Fruit fly (Drosophila melanogaster) whole organism, embryonic: ENCODE data around the gene Mdh1.

Experiments
- Awh ChIP-seq: fragments of 200-800 bp; sonication (Bioruptor generic); IDR thresholded peaks from 2 replicates; pipeline ENCODE4, ENCODE4 v1.3.6; 2022; ENCODE audit warnings: missing biosample characterization, missing genetic modification characterization
- CG1024 ChIP-seq: fragments of 200-800 bp; sonication (Bioruptor generic); IDR thresholded peaks from 2 replicates; pipeline ENCODE4 v1.3.6; 2022; ENCODE audit warnings: missing biosample characterization, missing genetic modification characterization
- CG11085 ChIP-seq: fragments of 200-800 bp; sonication (Bioruptor generic); IDR thresholded peaks from 2 replicates; pipeline ENCODE4 v1.3.6; 2022; ENCODE audit warnings: missing biosample characterization, missing genetic modification characterization
- CG12299 ChIP-seq: fragments of 200-800 bp; sonication (Bioruptor generic); optimal IDR thresholded peaks from 2 replicates; lab custom pipeline; 2018; ENCODE audit warnings: missing biosample characterization, mild to moderate bottlenecking, missing genetic modification characterization
- CG12659 ChIP-seq: fragments of 200-800 bp; sonication (Bioruptor generic); optimal IDR thresholded peaks from 3 replicates; lab custom pipeline; 2017; ENCODE audit warnings: mild to moderate bottlenecking, missing biosample characterization, missing genetic modification reagents, missing genetic modification characterization
- CG13624 ChIP-seq: fragments of 200-800 bp; sonication (Bioruptor generic); optimal IDR thresholded peaks from 2 replicates; lab custom pipeline; 2016; ENCODE audit warnings: missing biosample characterization, missing genetic modification characterization
- CG15011 ChIP-seq: fragments of 200-800 bp; sonication (Bioruptor generic); optimal IDR thresholded peaks from 3 replicates; lab custom pipeline; 2018; ENCODE audit warnings: missing biosample characterization, mild to moderate bottlenecking, missing genetic modification characterization
- CG15073 ChIP-seq: fragments of 200-800 bp; sonication (Bioruptor generic); optimal IDR thresholded peaks from 2 replicates; lab custom pipeline; 2016; ENCODE audit warnings: missing biosample characterization, missing genetic modification characterization
- CG17359 ChIP-seq: fragments of 200-800 bp; sonication (Bioruptor generic); optimal IDR thresholded peaks from 3 replicates; lab custom pipeline; 2018; ENCODE audit warnings: missing biosample characterization, mild to moderate bottlenecking, missing genetic modification characterization, moderate library complexity
- CG17829 ChIP-seq: fragments of 200-800 bp; optimal IDR thresholded peaks from 2 replicates; lab custom pipeline; 2019; ENCODE audit warnings: missing biosample characterization, mild to moderate bottlenecking, missing genetic modification characterization, moderate library complexity
- CG18764 ChIP-seq: fragments of 200-800 bp; sonication (Bioruptor generic); optimal IDR thresholded peaks from 3 replicates; lab custom pipeline; 2016; ENCODE audit warnings: missing biosample characterization, missing genetic modification characterization
- CG2712 ChIP-seq: fragments of 200-800 bp; optimal IDR thresholded peaks from 3 replicates; lab custom pipeline; 2019; ENCODE audit warnings: missing biosample characterization, mild to moderate bottlenecking, missing genetic modification characterization, moderate library complexity
- CG4404 ChIP-seq: fragments of 200-800 bp; sonication (Bioruptor generic); IDR thresholded peaks from 2 replicates; pipeline ENCODE4 v1.3.6; 2022; ENCODE audit warnings: missing biosample characterization, missing genetic modification characterization
- CG6683 ChIP-seq: fragments of 200-800 bp; sonication (Bioruptor generic); optimal IDR thresholded peaks from 2 replicates; lab custom pipeline; 2017; ENCODE audit warnings: missing biosample characterization, mild to moderate bottlenecking, missing genetic modification characterization, missing genetic modification reagents
- CG7745 ChIP-seq: fragments of 200-800 bp; sonication (Bioruptor generic); optimal IDR thresholded peaks from 2 replicates; lab custom pipeline; 2018; ENCODE audit warnings: missing biosample characterization, mild to moderate bottlenecking, missing genetic modification characterization, moderate library complexity
- CoRest ChIP-seq: fragments of 200-800 bp; sonication (Bioruptor generic); optimal IDR thresholded peaks from 3 replicates; lab custom pipeline; 2018; ENCODE audit warnings: missing biosample characterization, mild to moderate bottlenecking, missing genetic modification characterization, moderate library complexity
- Doc3 ChIP-seq: fragments of 200-800 bp; sonication (Bioruptor generic); IDR thresholded peaks from 3 replicates; pipeline ENCODE4 v1.3.6; 2022; ENCODE audit warnings: missing biosample characterization, missing genetic modification characterization; ENCODE audit not compliant: partially characterized antibody
- GATAe ChIP-seq: fragments of 200-800 bp; sonication (Bioruptor generic); conservative IDR thresholded peaks from 2 replicates; pipeline ENCODE4 v1.3.6; 2022; ENCODE audit warnings: missing biosample characterization, missing genetic modification characterization
- Hey ChIP-seq: fragments of 200-800 bp; sonication (Bioruptor generic); optimal IDR thresholded peaks from 3 replicates; lab custom pipeline; 2018; ENCODE audit warnings: missing biosample characterization, mild to moderate bottlenecking, missing genetic modification characterization
- Mes4 ChIP-seq: fragments of 200-800 bp; sonication (Bioruptor generic); optimal IDR thresholded peaks from 2 replicates; lab custom pipeline; 2016; ENCODE audit warnings: missing biosample characterization, missing genetic modification characterization
- Myb ChIP-seq: fragments of 200-800 bp; sonication (Bioruptor generic); optimal IDR thresholded peaks from 2 replicates; lab custom pipeline; 2016; ENCODE audit warnings: missing biosample characterization, missing genetic modification characterization
- Neu2 ChIP-seq: fragments of 200-800 bp; sonication (Bioruptor generic); optimal IDR thresholded peaks from 3 replicates; lab custom pipeline; 2016; ENCODE audit warnings: missing biosample characterization, missing genetic modification characterization, borderline replicate concordance
- Oli ChIP-seq: fragments of 200-800 bp; sonication (Bioruptor generic); optimal IDR thresholded peaks from 2 replicates; lab custom pipeline; 2018; ENCODE audit warnings: missing biosample characterization, mild to moderate bottlenecking, missing genetic modification characterization, moderate library complexity
- Rfx ChIP-seq: fragments of 200-800 bp; sonication (Bioruptor generic); IDR thresholded peaks from 2 replicates; pipeline ENCODE4 v1.3.6; 2022; ENCODE audit warnings: missing biosample characterization, missing genetic modification characterization
- Trl ChIP-seq, 3 experiments: fragments of >200 bp in 2 of 3; fragments of 200-800 bp in 1 of 3; sonication (Bioruptor generic) in 1 of 3; optimal IDR thresholded peaks; 2 replicates in 1 of 3; 3 replicates in 2 of 3; lab custom pipeline; 2016 to 2017; ENCODE audit warnings: missing biosample characterization in 1 of 3, missing genetic modification characterization in 1 of 3
- aop ChIP-seq: fragments of 200-800 bp; sonication (Bioruptor generic); IDR thresholded peaks from 2 replicates; pipeline ENCODE4 v1.3.6; 2022; ENCODE audit warnings: missing biosample characterization, missing genetic modification characterization
- ap ChIP-seq: fragments of 200-800 bp; sonication (Bioruptor generic); IDR thresholded peaks from 2 replicates; pipeline ENCODE4 v1.3.6; 2022; ENCODE audit warnings: missing biosample characterization, missing genetic modification characterization
- ase ChIP-seq: fragments of 200-800 bp; sonication (Bioruptor generic); IDR thresholded peaks from 3 replicates; pipeline ENCODE4 v1.3.6; 2022; ENCODE audit warnings: missing biosample characterization, missing genetic modification characterization
- br ChIP-seq: fragments of >200 bp; optimal IDR thresholded peaks from 2 replicates; lab custom pipeline; 2017
- chinmo ChIP-seq: fragments of 200-800 bp; sonication (Bioruptor generic); IDR thresholded peaks from 4 replicates; pipeline ENCODE4 v1.3.6; 2022; ENCODE audit warnings: missing biosample characterization, missing genetic modification characterization; ENCODE audit not compliant: partially characterized antibody
- da ChIP-seq: fragments of 200-800 bp; sonication (Bioruptor generic); optimal IDR thresholded peaks from 2 replicates; lab custom pipeline; 2016; ENCODE audit warnings: missing biosample characterization, missing genetic modification characterization
- en ChIP-seq: fragments of 200-800 bp; sonication (Bioruptor generic); optimal IDR thresholded peaks from 2 replicates; lab custom pipeline; 2016; ENCODE audit warnings: missing biosample characterization, missing genetic modification characterization
- fd96Cb ChIP-seq: fragments of 200-800 bp; sonication (Bioruptor generic); optimal IDR thresholded peaks from 2 replicates; lab custom pipeline; 2018; ENCODE audit warnings: missing biosample characterization, mild to moderate bottlenecking, missing genetic modification characterization, moderate library complexity
- ftz-f1 ChIP-seq: fragments of 200-800 bp; sonication (Bioruptor generic); optimal IDR thresholded peaks from 2 replicates; lab custom pipeline; 2016; ENCODE audit warnings: missing biosample characterization, missing genetic modification characterization
- grau ChIP-seq: fragments of 200-800 bp; optimal IDR thresholded peaks from 3 replicates; lab custom pipeline; 2019; ENCODE audit warnings: missing biosample characterization, mild to moderate bottlenecking, missing genetic modification characterization, moderate library complexity
- hkb ChIP-seq, 2 experiments: fragments of 200-800 bp in 1 of 2; fragments of >200 bp in 1 of 2; sonication (Bioruptor generic) in 1 of 2; IDR thresholded peaks in 1 of 2; optimal IDR thresholded peaks in 1 of 2; 2 replicates each; pipeline versions ENCODE4 v1.3.6 to Lab custom; 2017 to 2022; ENCODE audit warnings: missing biosample characterization in 1 of 2, missing genetic modification characterization in 1 of 2
- insv ChIP-seq, 2 experiments: fragments of 200-800 bp; sonication (Bioruptor generic); optimal IDR thresholded peaks; 3 replicates each; lab custom pipeline; 2016 to 2018; ENCODE audit warnings: missing biosample characterization in 2 of 2, missing genetic modification characterization in 2 of 2
- lab ChIP-seq: fragments of 200-800 bp; sonication (Bioruptor generic); optimal IDR thresholded peaks from 3 replicates; lab custom pipeline; 2017; ENCODE audit warnings: missing biosample characterization, missing genetic modification characterization, mild to moderate bottlenecking, moderate library complexity, missing genetic modification reagents
- lov ChIP-seq, 2 experiments: fragments of 200-800 bp in 1 of 2; fragments of >200 bp in 1 of 2; sonication (Bioruptor generic) in 1 of 2; IDR thresholded peaks in 1 of 2; optimal IDR thresholded peaks in 1 of 2; 2 replicates in 1 of 2; 3 replicates in 1 of 2; pipeline versions ENCODE4 v1.3.6 to Lab custom; 2017 to 2022; ENCODE audit warnings: missing biosample characterization in 1 of 2, missing genetic modification characterization in 1 of 2
- nau ChIP-seq: fragments of 200-800 bp; sonication (Bioruptor generic); optimal IDR thresholded peaks from 3 replicates; lab custom pipeline; 2017; ENCODE audit warnings: missing biosample characterization, mild to moderate bottlenecking, missing genetic modification characterization, missing genetic modification reagents
- pfk ChIP-seq: fragments of 200-800 bp; sonication (Bioruptor generic); optimal IDR thresholded peaks from 2 replicates; lab custom pipeline; 2018; ENCODE audit warnings: missing biosample characterization, mild to moderate bottlenecking, missing genetic modification characterization, moderate library complexity
- phol ChIP-seq: fragments of 200-800 bp; sonication (Bioruptor generic); optimal IDR thresholded peaks from 3 replicates; lab custom pipeline; 2018; ENCODE audit warnings: missing biosample characterization, mild to moderate bottlenecking, missing genetic modification characterization, moderate library complexity
- prd ChIP-seq, 3 experiments: fragments of >200 bp in 2 of 3; fragments of 200-800 bp in 1 of 3; sonication (Bioruptor generic) in 1 of 3; optimal IDR thresholded peaks in 2 of 3; IDR thresholded peaks in 1 of 3; 2 replicates in 2 of 3; 3 replicates in 1 of 3; pipeline versions ENCODE4 v1.3.6 to Lab custom; 2017 to 2022; ENCODE audit warnings: missing biosample characterization in 1 of 3, missing genetic modification characterization in 1 of 3
- schlank ChIP-seq: fragments of 200-800 bp; sonication (Bioruptor generic); optimal IDR thresholded peaks from 2 replicates; lab custom pipeline; 2018; ENCODE audit warnings: missing biosample characterization, mild to moderate bottlenecking, missing genetic modification characterization
- seq ChIP-seq: fragments of 200-800 bp; sonication (Bioruptor generic); IDR thresholded peaks from 2 replicates; pipeline ENCODE4 v1.3.6; 2022; ENCODE audit warnings: missing biosample characterization, missing genetic modification characterization
- tup ChIP-seq: fragments of 200-800 bp; sonication (Bioruptor generic); optimal IDR thresholded peaks from 2 replicates; lab custom pipeline; 2016; ENCODE audit warnings: missing biosample characterization, mild to moderate bottlenecking, missing genetic modification characterization, moderate library complexity
- yki ChIP-seq: fragments of >200 bp; optimal IDR thresholded peaks from 3 replicates; lab custom pipeline; 2018
- zen ChIP-seq: fragments of 200-800 bp; sonication (Bioruptor generic); optimal IDR thresholded peaks from 3 replicates; lab custom pipeline; 2018; ENCODE audit warnings: missing biosample characterization, mild to moderate bottlenecking, missing genetic modification characterization, moderate library complexity

Mdh1 gene

dm6 chr2L:10408122-10408576 is 12.0 kb upstream of the Mdh1 start, which contains the start of the genes Ip259 and RpS27A (continued):
- TF ChIP-seq lov (optimal IDR thresholded peaks at IDR 0.05; lab: Kevin White, UChicago) (no peak), lov (GFP tag; IDR thresholded peaks at IDR 0.05; lab: Robert Waterston, UW) (peak; percentile 93), Doc3 (GFP tag; lab: Robert Waterston, UW) (no peak), Mes4 (GFP tag; lab: Kevin White, UChicago) (peak; percentile 87), GATAe (GFP tag; lab: Robert Waterston, UW) (no peak), CG12659 (GFP tag; lab: Kevin White, UChicago) (peak; percentile 90), CG11085 (GFP tag; lab: Robert Waterston, UW) (peak; percentile 75), CG17829 (tag; lab: Kevin White, UChicago) (peak; percentile 46), schlank (peak; percentile 54), ftz-f1 (GFP tag; lab: Kevin White, UChicago) (no peak), br (lab: Kevin White, UChicago) (no peak), ase (peak; percentile 65; the same call in 2 of the 3 replicates), CG18764 (GFP tag; lab: Kevin White, UChicago) (peak; percentile 68), seq (GFP tag; lab: Robert Waterston, UW) (peak; percentile 74), CG15073 (GFP tag; lab: Kevin White, UChicago) (no peak), yki (lab: Kevin White, UChicago) (no peak), nau (GFP tag; lab: Kevin White, UChicago) (peak; percentile 69), CG6683 (GFP tag; lab: Kevin White, UChicago) (peak; percentile 51), CoRest (tag; lab: Kevin White, UChicago) (peak; percentile 65), grau (tag; lab: Kevin White, UChicago) (peak; percentile 69), pfk (GFP tag; lab: Kevin White, UChicago) (peak; percentile 96), chinmo (no peak), phol (tag; lab: Kevin White, UChicago) (peak; percentile 85), insv (GFP tag; optimal IDR thresholded peaks at IDR 0.05; lab: Kevin White, UChicago) (peak in 1 of 2 experiments; percentile 62), Oli (tag; lab: Kevin White, UChicago) (no peak), prd (optimal IDR thresholded peaks at IDR 0.05; lab: Kevin White, UChicago) (no peak), prd (GFP tag; IDR thresholded peaks at IDR 0.05; lab: Robert Waterston, UW) (peak; percentile 62; the same call in 2 of the 3 replicates), CG15011 (GFP tag; lab: Kevin White, UChicago) (peak; percentile 69), Awh (GFP tag; lab: Robert Waterston, UW) (peak; percentile 75), CG7745 (tag; lab: Kevin White, UChicago) (no peak), en (peak; percentile 63), CG4404 (GFP tag; lab: Robert Waterston, UW) (no peak), lab (GFP tag; lab: Kevin White, UChicago) (no peak), CG12299 (tag; lab: Kevin White, UChicago) (peak; percentile 64), CG13624 (GFP tag; lab: Kevin White, UChicago) (peak; percentile 82), tup (GFP tag; lab: Kevin White, UChicago) (no peak), fd96Cb (tag; lab: Kevin White, UChicago) (peak; percentile 42), CG17359 (peak; percentile 75), CG1024 (peak; percentile 98), Rfx (GFP tag; lab: Robert Waterston, UW) (peak; percentile 86; the same call in 1 of the 2 replicates), CG2712 (tag; lab: Kevin White, UChicago) (peak; percentile 79), Myb (peak; percentile 42), Hey (tag; lab: Kevin White, UChicago) (no peak), hkb (optimal IDR thresholded peaks at IDR 0.05; lab: Kevin White, UChicago) (no peak), hkb (GFP tag; IDR thresholded peaks at IDR 0.05; lab: Robert Waterston, UW) (peak; percentile 68), zen (tag; lab: Kevin White, UChicago) (peak; percentile 75), Neu2 (GFP tag; lab: Kevin White, UChicago) (no peak), Trl (optimal IDR thresholded peaks at IDR 0.05; lab: Kevin White, UChicago) (no peak), Trl (GFP tag; optimal IDR thresholded peaks at IDR 0.05; lab: Kevin White, UChicago) (peak; percentile 78), ap (GFP tag; lab: Robert Waterston, UW) (no peak; the same call in 1 of the 2 replicates), da (GFP tag; lab: Kevin White, UChicago) (peak; percentile 95), aop (GFP tag; lab: Robert Waterston, UW) (no peak)
